Worm (Caenorhabditis elegans): ENCODE data around the gene nas-3.

Gene nas-3

DNA sequence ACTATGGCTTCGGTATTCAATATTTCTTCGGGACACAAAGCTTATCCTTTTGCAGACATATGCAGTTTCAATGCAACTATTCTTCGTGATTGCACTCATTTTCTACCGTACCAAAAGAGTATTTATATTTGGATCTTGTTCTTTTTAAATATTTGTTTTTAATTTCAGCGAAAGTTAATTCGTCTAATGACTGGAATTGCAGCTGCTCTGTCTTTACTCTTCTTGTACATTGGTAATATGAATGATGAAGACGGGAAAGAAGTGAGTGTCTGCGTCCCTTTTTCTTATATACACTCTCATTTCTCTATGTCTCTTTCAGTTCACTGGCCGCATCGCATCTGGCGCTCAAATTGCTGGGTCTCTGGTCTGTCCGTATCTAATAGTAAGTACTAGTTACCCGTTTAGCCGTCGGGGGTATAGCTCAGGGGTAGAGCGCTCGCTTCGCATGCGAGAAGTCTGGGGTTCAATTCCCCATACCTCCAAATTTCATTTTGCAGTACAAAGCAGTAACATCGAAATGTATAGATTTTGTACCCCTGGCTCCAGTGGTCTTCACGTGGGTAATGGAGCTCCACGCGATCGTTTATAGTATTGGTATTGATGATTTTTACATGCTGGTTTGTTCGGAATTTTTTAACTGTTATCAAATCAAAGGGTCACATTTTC lies 25.3 kb downstream of the nas-3 start (continued):
- TF ChIP-seq let-607 (tag; optimal IDR thresholded peaks at IDR 0.05) = peak in 1 of 2 experiments; percentile 25
- TF ChIP-seq xnd-1 (tag; optimal IDR thresholded peaks at IDR 0.05) = no peak
- TF ChIP-seq attf-5 (GFP tag; optimal IDR thresholded peaks at IDR 0.05) = peak; percentile 24
- TF ChIP-seq nhr-179 (tag; optimal IDR thresholded peaks at IDR 0.05) = no peak
- peak; percentile 81 for TF ChIP-seq rpc-1 (optimal IDR thresholded peaks at IDR 0.05)
- peak; percentile 74 for TF ChIP-seq rpc-1 (tag; optimal IDR thresholded peaks at IDR 0.05)
- peak; percentile 47 for TF ChIP-seq mes-4 (tag; optimal IDR thresholded peaks at IDR 0.05)
- TF ChIP-seq F22D6.2 (tag; optimal IDR thresholded peaks at IDR 0.05) = peak; percentile 30
- TF ChIP-seq ceh-100 (GFP tag; IDR thresholded peaks at IDR 0.05) = peak; percentile 16; the same call in 1 of the 2 replicates
- TF ChIP-seq F55B11.4 (tag; optimal IDR thresholded peaks at IDR 0.05; ENCODE audit: borderline replicate concordance, insufficient read depth) = no peak
- TF ChIP-seq snpc-1.3 (tag; optimal IDR thresholded peaks at IDR 0.05; ENCODE audit: insufficient read depth) = peak; percentile 67
- peak; percentile 47 for TF ChIP-seq sptf-2 (GFP tag; optimal IDR thresholded peaks at IDR 0.05)
- TF ChIP-seq B0035.1 (tag; optimal IDR thresholded peaks at IDR 0.05) = no peak
- TF ChIP-seq die-1 (tag; optimal IDR thresholded peaks at IDR 0.05) = peak; percentile 74
- peak; percentile 40 for TF ChIP-seq somi-1 (GFP tag; optimal IDR thresholded peaks at IDR 0.05)
- TF ChIP-seq ZK185.1 (tag; optimal IDR thresholded peaks at IDR 0.05; ENCODE audit: poor library complexity, severe bottlenecking) = peak; percentile 81
- peak; percentile 36 for TF ChIP-seq ztf-3 (GFP tag; optimal IDR thresholded peaks at IDR 0.05)
- TF ChIP-seq Y95B8A.8 (GFP tag; IDR thresholded peaks at IDR 0.05) = no peak
- peak; percentile 67 for TF ChIP-seq madf-6 (GFP tag; IDR thresholded peaks at IDR 0.05)
- no peak for TF ChIP-seq hlh-26 (GFP tag; conservative IDR thresholded peaks at IDR 0.05)
- no peak for TF ChIP-seq lin-54 (GFP tag; optimal IDR thresholded peaks at IDR 0.05)
- no peak for TF ChIP-seq aptf-2 (GFP tag; conservative IDR thresholded peaks at IDR 0.05)
- no peak for TF ChIP-seq Y79H2A.3 (GFP tag; conservative IDR thresholded peaks at IDR 0.05)
- TF ChIP-seq F39B2.1 (GFP tag; IDR thresholded peaks at IDR 0.05) = no peak
- no peak for TF ChIP-seq dpff-1 (tag; optimal IDR thresholded peaks at IDR 0.05)
- TF ChIP-seq efl-1 (GFP tag; optimal IDR thresholded peaks at IDR 0.05) = no peak
- TF ChIP-seq gei-17 (GFP tag; optimal IDR thresholded peaks at IDR 0.05) = peak; percentile 24
- TF ChIP-seq D2030.7 (GFP tag; IDR thresholded peaks at IDR 0.05) = peak; percentile 42
- TF ChIP-seq unc-62 (GFP tag; optimal IDR thresholded peaks at IDR 0.05) = no peak
- TF ChIP-seq rec-8 (tag; optimal IDR thresholded peaks at IDR 0.05) = peak; percentile 22 to 82
- no peak for TF ChIP-seq F49E8.2 (tag; optimal IDR thresholded peaks at IDR 0.05; ENCODE audit: insufficient read depth)
- peak; percentile 52 for TF ChIP-seq nhr-27 (tag; optimal IDR thresholded peaks at IDR 0.05)

DNA sequence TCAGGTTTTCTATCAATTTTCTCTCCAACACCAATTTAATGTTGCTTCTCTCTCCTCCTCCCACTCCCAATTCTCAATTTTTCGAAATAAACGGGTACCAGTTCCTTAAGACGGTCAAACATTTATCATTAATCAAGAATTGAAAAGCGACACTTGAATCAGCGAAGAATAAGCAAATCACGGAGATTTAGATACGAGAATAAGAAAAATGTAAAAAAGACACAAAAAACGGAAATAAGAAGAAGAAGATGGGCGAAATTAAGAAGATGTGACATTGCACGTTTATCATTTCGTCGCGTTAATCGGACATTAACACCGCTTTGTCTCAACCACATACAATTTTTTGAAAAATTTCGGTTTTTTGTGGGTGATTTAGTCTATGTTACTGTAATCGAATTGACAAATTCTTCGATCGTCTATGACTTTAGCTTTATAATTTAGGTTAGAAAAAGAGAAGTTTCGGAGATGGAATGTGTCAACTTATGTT lies 26.6 kb downstream of the nas-3 start, which contains the start of gene haao-1:
Gene haao-1, plus strand, starts transcription at position 437 of the 487 bp plus-strand sequence.
- no peak for TF ChIP-seq aptf-2 (GFP tag; conservative IDR thresholded peaks at IDR 0.05)
- no peak for TF ChIP-seq gei-17 (GFP tag; optimal IDR thresholded peaks at IDR 0.05)
- TF ChIP-seq snpc-1.1 (tag; optimal IDR thresholded peaks at IDR 0.05; ENCODE audit: insufficient read depth) = no peak
- TF ChIP-seq mel-28 (tag; optimal IDR thresholded peaks at IDR 0.05; ENCODE audit: borderline replicate concordance) = no peak
- no peak for TF ChIP-seq akir-1 (GFP tag; optimal IDR thresholded peaks at IDR 0.05)
- no peak for TF ChIP-seq rec-8 (tag; optimal IDR thresholded peaks at IDR 0.05)
- TF ChIP-seq ztf-25 (GFP tag; IDR thresholded peaks at IDR 0.05) = no peak
- TF ChIP-seq F39B2.1 (GFP tag; IDR thresholded peaks at IDR 0.05) = no peak
- TF ChIP-seq ztf-22 (GFP tag; optimal IDR thresholded peaks at IDR 0.05) = no peak
- TF ChIP-seq F37B4.10 (GFP tag; IDR thresholded peaks at IDR 0.05) = no peak
- TF ChIP-seq sdz-38 (tag; optimal IDR thresholded peaks at IDR 0.05) = no peak
- no peak for TF ChIP-seq F57A8.1 (GFP tag; optimal IDR thresholded peaks at IDR 0.05)
- no peak for TF ChIP-seq ekl-4 (GFP tag; IDR thresholded peaks at IDR 0.05)
- TF ChIP-seq ama-1 (optimal IDR thresholded peaks at IDR 0.05) = no peak
- no peak for TF ChIP-seq ama-1 (GFP tag; optimal IDR thresholded peaks at IDR 0.05)
- no peak for TF ChIP-seq attf-5 (GFP tag; optimal IDR thresholded peaks at IDR 0.05)

Data from whole organism, young adult.